Worm (Caenorhabditis elegans) whole organism, L4/young adult: ENCODE results near the gene ZK686.6.

Experiments used
- W03F9.2 ChIP-seq: fragments of 150-350 bp; optimal IDR thresholded peaks from 2 replicates; lab custom pipeline; 2014; ENCODE audit warnings: missing biosample characterization, missing genetic modification characterization
- dao-5 ChIP-seq: sonication (generic microtip); optimal IDR thresholded peaks from 2 replicates; lab custom pipeline; 2016; ENCODE audit warnings: missing genotype, missing genetic modification characterization, moderate library complexity, missing compliant biosample characterization
- him-1 ChIP-seq: sonication (generic microtip); optimal IDR thresholded peaks from 2 replicates; lab custom pipeline; 2016; ENCODE audit warnings: missing genotype, missing genetic modification reagents, missing genetic modification characterization, missing compliant biosample characterization

DNA sequence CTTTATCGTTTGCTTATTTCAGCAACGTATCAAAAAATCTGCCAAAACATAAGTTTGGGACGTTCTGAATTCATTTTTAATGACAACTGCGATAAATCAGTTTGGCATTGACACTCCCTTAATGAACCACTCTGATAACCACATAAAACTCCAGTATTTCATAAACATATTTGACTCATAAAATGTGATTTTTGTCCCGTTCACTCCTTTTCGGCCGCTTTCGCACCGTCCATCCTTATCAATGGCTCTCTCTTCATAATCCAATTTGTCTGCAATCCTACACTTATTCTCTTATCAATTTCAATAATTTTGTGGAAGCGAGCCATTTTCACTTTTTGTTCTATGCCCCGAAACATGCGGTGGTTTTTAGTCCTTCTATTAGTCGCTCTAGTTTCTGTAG lies 14.2 kb downstream of the ZK686.6 start, which contains the start of gene pcp-1:
- TF ChIP-seq dao-5 (tag; lab: Kevin White, UChicago), result no peak
- TF ChIP-seq him-1 (tag; lab: Kevin White, UChicago), result no peak
- no peak for TF ChIP-seq W03F9.2
